Worm (Caenorhabditis elegans): Measurements from ENCODE around the gene txt-9.
A peak's percentile ranks its signal among the peaks of the same experiment; 100 is the strongest.

- TF ChIP-seq nhr-21 (tag; optimal IDR thresholded peaks at IDR 0.05) = no peak
- no peak for TF ChIP-seq R02D3.7 (tag; optimal IDR thresholded peaks at IDR 0.05)
- TF ChIP-seq fos-1 (tag; optimal IDR thresholded peaks at IDR 0.05) = peak; percentile 14
- no peak for TF ChIP-seq aly-2 (tag; optimal IDR thresholded peaks at IDR 0.05)
- no peak for TF ChIP-seq elt-1 (tag; optimal IDR thresholded peaks at IDR 0.05)
- no peak for TF ChIP-seq lsy-2 (tag; optimal IDR thresholded peaks at IDR 0.05)
Measured at ce11 chrII:5109693-5110092, 24.1 kb downstream of the txt-9 start, which contains the start of gene F09C12.2.
